Fruit fly (Drosophila melanogaster): ENCODE measurements around the gene tos.

Gene tos

DNA sequence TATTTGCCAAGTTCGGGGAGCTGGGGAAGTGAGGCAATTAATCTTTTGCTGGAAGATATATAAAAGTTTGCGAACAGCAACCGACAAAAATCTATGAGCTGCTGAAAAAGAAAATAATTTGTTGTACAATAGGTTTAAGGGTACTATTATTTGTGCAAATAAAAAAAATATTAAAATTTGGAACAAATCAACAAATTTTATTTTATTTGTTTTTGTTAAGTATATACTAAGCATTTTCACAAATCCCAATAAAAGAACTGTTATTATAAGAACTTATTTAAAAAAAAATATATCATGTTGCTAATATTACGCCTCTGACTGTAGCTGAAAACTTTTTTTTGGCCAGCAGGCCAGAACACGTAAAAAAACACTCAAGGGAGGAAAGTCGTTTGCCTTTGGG lies 23.8 kb downstream of the tos start (continued):
- TF ChIP-seq gem (tag; optimal IDR thresholded peaks at IDR 0.05): peak; percentile 35
- TF ChIP-seq Aef1 (GFP tag; IDR thresholded peaks at IDR 0.05): no peak
- TF ChIP-seq CG10565 (GFP tag; optimal IDR thresholded peaks at IDR 0.05): no peak
- no peak for TF ChIP-seq Dip2 (GFP tag; IDR thresholded peaks at IDR 0.05)
- TF ChIP-seq CG9437 (GFP tag; optimal IDR thresholded peaks at IDR 0.05): no peak
- no peak for TF ChIP-seq hth (optimal IDR thresholded peaks at IDR 0.05)
- no peak for TF ChIP-seq al (GFP tag; IDR thresholded peaks at IDR 0.05)
- TF ChIP-seq CG7839 (tag; optimal IDR thresholded peaks at IDR 0.05): peak; percentile 64
- no peak for TF ChIP-seq CG17829 (tag; optimal IDR thresholded peaks at IDR 0.05)
- no peak for TF ChIP-seq E2f1 (GFP tag; IDR thresholded peaks at IDR 0.05)
- no peak for TF ChIP-seq CG13123 (GFP tag; optimal IDR thresholded peaks at IDR 0.05)
- TF ChIP-seq CG32772 (GFP tag; IDR thresholded peaks at IDR 0.05): 0 out of 2 replicates have a peak, but pooled peaks have one; percentile 7
- TF ChIP-seq gt (GFP tag; IDR thresholded peaks at IDR 0.05): no peak
- TF ChIP-seq CG9727 (GFP tag; optimal IDR thresholded peaks at IDR 0.05): peak; percentile 39
- peak; percentile 72 for TF ChIP-seq CG2678 (tag; optimal IDR thresholded peaks at IDR 0.05)
- TF ChIP-seq zfh2 (GFP tag; optimal IDR thresholded peaks at IDR 0.05): no peak
- 0 out of 2 replicates have a peak, but pooled peaks have one; percentile 18 for TF ChIP-seq CG11696 (GFP tag; IDR thresholded peaks at IDR 0.05)
- peak; percentile 7 for TF ChIP-seq Fer2 (tag; optimal IDR thresholded peaks at IDR 0.05)
- peak; percentile 54 for TF ChIP-seq sens (GFP tag)
- peak; percentile 28 for TF ChIP-seq Med (GFP tag)
- no peak for TF ChIP-seq D (optimal IDR thresholded peaks at IDR 0.05)
- TF ChIP-seq D (GFP tag; optimal IDR thresholded peaks at IDR 0.05): no peak
- peak; percentile 59; the same call in 2 of the 3 replicates for TF ChIP-seq CG11695 (GFP tag; IDR thresholded peaks at IDR 0.05)
- no peak for TF ChIP-seq CG1647 (GFP tag; optimal IDR thresholded peaks at IDR 0.05)
- no peak for TF ChIP-seq lov (optimal IDR thresholded peaks at IDR 0.05)
- TF ChIP-seq lov (GFP tag; IDR thresholded peaks at IDR 0.05): no peak
- TF ChIP-seq chn (GFP tag; optimal IDR thresholded peaks at IDR 0.05): no peak
- TF ChIP-seq CG15269 (tag; optimal IDR thresholded peaks at IDR 0.05): peak; percentile 47
- peak; percentile 41; the same call in 1 of the 2 replicates for TF ChIP-seq slbo (GFP tag; IDR thresholded peaks at IDR 0.05)
- TF ChIP-seq CG10543 (GFP tag; optimal IDR thresholded peaks at IDR 0.05): no peak
- TF ChIP-seq CG17359 (tag; optimal IDR thresholded peaks at IDR 0.05): peak; percentile 28
- TF ChIP-seq CG6813 (GFP tag; optimal IDR thresholded peaks at IDR 0.05): peak; percentile 28
- TF ChIP-seq CG2712 (tag; optimal IDR thresholded peaks at IDR 0.05): peak; percentile 25
- TF ChIP-seq CG12659 (GFP tag; optimal IDR thresholded peaks at IDR 0.05): no peak
- peak; percentile 35 for TF ChIP-seq grau (tag; optimal IDR thresholded peaks at IDR 0.05)
- no peak for TF ChIP-seq sug (tag; optimal IDR thresholded peaks at IDR 0.05)
- peak; percentile 1 for TF ChIP-seq CG8924 (tag; optimal IDR thresholded peaks at IDR 0.05)
- TF ChIP-seq CG7786 (GFP tag; optimal IDR thresholded peaks at IDR 0.05): no peak
- no peak for TF ChIP-seq CG4854 (GFP tag; optimal IDR thresholded peaks at IDR 0.05)
- no peak for TF ChIP-seq CG2889 (GFP tag; IDR thresholded peaks at IDR 0.05)
- TF ChIP-seq tio (GFP tag; optimal IDR thresholded peaks at IDR 0.05): no peak
- TF ChIP-seq Nf-YC (tag; optimal IDR thresholded peaks at IDR 0.05): peak; percentile 9
- no peak for TF ChIP-seq CG31224 (GFP tag; IDR thresholded peaks at IDR 0.05)
- TF ChIP-seq Mrtf (GFP tag; IDR thresholded peaks at IDR 0.05): no peak
- TF ChIP-seq her (GFP tag; optimal IDR thresholded peaks at IDR 0.05): no peak
- peak; percentile 1 for TF ChIP-seq CG13894 (tag; optimal IDR thresholded peaks at IDR 0.05)
- no peak for TF ChIP-seq Sry-δ (GFP tag; optimal IDR thresholded peaks at IDR 0.05)
- no peak for TF ChIP-seq br (optimal IDR thresholded peaks at IDR 0.05)
- TF ChIP-seq wdn (GFP tag; IDR thresholded peaks at IDR 0.05): no peak
- TF ChIP-seq Abd-B (GFP tag; optimal IDR thresholded peaks at IDR 0.05): peak; percentile 33
- no peak for TF ChIP-seq CG2202 (tag; optimal IDR thresholded peaks at IDR 0.05)
- TF ChIP-seq Max (GFP tag; optimal IDR thresholded peaks at IDR 0.05): no peak
- TF ChIP-seq CG6272 (GFP tag; IDR thresholded peaks at IDR 0.05): no peak

Measured in whole organism, embryonic.